Fruit fly (Drosophila melanogaster): ENCODE results near the gene CG1271.
A peak's percentile ranks its signal among the peaks of the same experiment; 100 is the strongest.

Gene CG1271

DNA sequence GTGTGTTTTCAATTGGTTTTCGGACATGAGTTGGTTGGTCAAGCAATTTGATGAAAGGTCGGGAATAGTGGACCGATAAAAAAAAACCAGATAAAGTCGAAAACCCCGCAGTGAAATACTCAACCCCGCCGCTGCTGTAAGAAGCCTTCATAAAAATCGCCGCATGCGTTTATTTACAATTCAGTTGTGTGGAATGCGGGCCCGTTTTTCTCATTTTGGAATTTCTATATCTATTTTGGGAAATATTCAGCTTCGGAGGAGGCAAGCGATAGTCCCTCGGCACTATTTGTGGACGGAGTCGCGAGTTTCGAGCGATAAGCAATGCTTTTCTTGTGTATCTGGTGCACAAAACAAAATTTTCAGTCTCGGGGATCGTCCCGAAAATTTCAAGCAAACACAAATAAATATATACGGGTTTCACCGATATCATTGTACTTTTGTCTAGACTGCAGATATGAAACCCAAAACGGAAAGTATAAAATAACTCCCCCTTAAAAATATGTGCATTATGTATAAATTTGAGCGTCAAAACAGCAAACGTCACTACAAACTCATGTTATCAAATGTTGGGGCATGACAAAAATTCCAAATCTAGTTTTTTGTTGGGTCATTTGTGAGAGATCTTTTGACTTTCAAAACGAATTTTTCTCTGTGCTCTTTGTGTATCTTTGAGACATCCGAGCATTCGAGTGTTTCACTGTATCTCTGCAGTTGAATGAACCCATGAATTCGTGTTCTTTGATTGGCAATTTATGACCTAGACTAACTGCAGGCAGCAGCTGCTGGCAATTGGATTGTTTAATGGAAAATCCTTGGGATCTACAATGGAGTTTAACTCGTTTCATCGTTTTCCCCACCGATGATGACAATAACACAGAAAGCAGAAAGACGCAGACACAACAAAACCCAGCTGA lies 6.9 kb downstream of the CG1271 start (continued):
- TF ChIP-seq CG43689 (GFP tag; IDR thresholded peaks at IDR 0.05): no peak
- no peak for TF ChIP-seq CG3281 (GFP tag; optimal IDR thresholded peaks at IDR 0.05)
- TF ChIP-seq CG1832 (GFP tag; optimal IDR thresholded peaks at IDR 0.05): no peak
- no peak for TF ChIP-seq CG11456 (GFP tag; IDR thresholded peaks at IDR 0.05)
- no peak for TF ChIP-seq CG11398 (GFP tag; optimal IDR thresholded peaks at IDR 0.05)
- TF ChIP-seq scrt (GFP tag; optimal IDR thresholded peaks at IDR 0.05): no peak
- TF ChIP-seq Dp (GFP tag; optimal IDR thresholded peaks at IDR 0.05): no peak
- TF ChIP-seq pb (GFP tag; optimal IDR thresholded peaks at IDR 0.05): no peak
- no peak for TF ChIP-seq CG13624 (GFP tag; optimal IDR thresholded peaks at IDR 0.05)
- TF ChIP-seq emc (GFP tag; optimal IDR thresholded peaks at IDR 0.05): no peak
- no peak; the same call in 3 of the 4 replicates for TF ChIP-seq chinmo (GFP tag; IDR thresholded peaks at IDR 0.05; ENCODE audit: partially characterized antibody)
- TF ChIP-seq CG12744 (GFP tag; optimal IDR thresholded peaks at IDR 0.05): no peak
- TF ChIP-seq Mad (GFP tag; optimal IDR thresholded peaks at IDR 0.05): no peak
- TF ChIP-seq fu2 (GFP tag; optimal IDR thresholded peaks at IDR 0.05): no peak
- no peak for TF ChIP-seq fru (optimal IDR thresholded peaks at IDR 0.05)
- peak; percentile 87 for TF ChIP-seq zf30C (GFP tag; optimal IDR thresholded peaks at IDR 0.05)
- no peak for TF ChIP-seq Eip74EF (GFP tag; optimal IDR thresholded peaks at IDR 0.05)
- TF ChIP-seq Dbx (GFP tag; IDR thresholded peaks at IDR 0.05): no peak
- no peak for TF ChIP-seq otp (GFP tag; IDR thresholded peaks at IDR 0.05)
- TF ChIP-seq CG32532 (GFP tag; IDR thresholded peaks at IDR 0.05): no peak
- TF ChIP-seq slbo (GFP tag; IDR thresholded peaks at IDR 0.05): no peak
- no peak for TF ChIP-seq CG17186 (GFP tag; optimal IDR thresholded peaks at IDR 0.05)
- no peak for TF ChIP-seq gsb (GFP tag; IDR thresholded peaks at IDR 0.05)
- TF ChIP-seq Dip2 (GFP tag; IDR thresholded peaks at IDR 0.05): no peak
- no peak for TF ChIP-seq CG7271 (tag; optimal IDR thresholded peaks at IDR 0.05)
- TF ChIP-seq CG31388 (GFP tag; optimal IDR thresholded peaks at IDR 0.05): no peak
- TF ChIP-seq CG18619 (GFP tag; optimal IDR thresholded peaks at IDR 0.05): no peak
- peak; percentile 51 for TF ChIP-seq crol (GFP tag; IDR thresholded peaks at IDR 0.05)
- TF ChIP-seq sna (GFP tag; IDR thresholded peaks at IDR 0.05; ENCODE audit: partially characterized antibody): no peak
- no peak for TF ChIP-seq Neu2 (GFP tag; optimal IDR thresholded peaks at IDR 0.05; ENCODE audit: borderline replicate concordance)
- no peak for TF ChIP-seq stwl (tag; optimal IDR thresholded peaks at IDR 0.05)
- no peak for TF ChIP-seq CG4820 (GFP tag; optimal IDR thresholded peaks at IDR 0.05)
- peak; percentile 20 for TF ChIP-seq CG10267 (tag; optimal IDR thresholded peaks at IDR 0.05)
- TF ChIP-seq CG34422 (GFP tag; IDR thresholded peaks at IDR 0.05): no peak
- no peak for TF ChIP-seq HLH4C (GFP tag; IDR thresholded peaks at IDR 0.05; ENCODE audit: partially characterized antibody)
- TF ChIP-seq pfk (GFP tag; optimal IDR thresholded peaks at IDR 0.05): no peak
- TF ChIP-seq CG2712 (tag; optimal IDR thresholded peaks at IDR 0.05): peak; percentile 62
- no peak for TF ChIP-seq Abd-B (GFP tag; optimal IDR thresholded peaks at IDR 0.05)
- no peak for TF ChIP-seq hb (GFP tag; IDR thresholded peaks at IDR 0.05; ENCODE audit: partially characterized antibody)
- peak; percentile 19 for TF ChIP-seq CG2875 (GFP tag; optimal IDR thresholded peaks at IDR 0.05)
- TF ChIP-seq bab2 (GFP tag; optimal IDR thresholded peaks at IDR 0.05): peak; percentile 42
- TF ChIP-seq cad (GFP tag; optimal IDR thresholded peaks at IDR 0.05): no peak
- TF ChIP-seq vvl (GFP tag; IDR thresholded peaks at IDR 0.05): 0 out of 2 replicates have a peak, but pooled peaks have one; percentile 9
- TF ChIP-seq luna (GFP tag; optimal IDR thresholded peaks at IDR 0.05): no peak
- no peak for TF ChIP-seq prd (optimal IDR thresholded peaks at IDR 0.05)
- no peak for TF ChIP-seq prd (GFP tag; IDR thresholded peaks at IDR 0.05)
- TF ChIP-seq CG18476 (GFP tag; optimal IDR thresholded peaks at IDR 0.05): no peak
- no peak for TF ChIP-seq CG13894 (tag; optimal IDR thresholded peaks at IDR 0.05)
- TF ChIP-seq pzg (GFP tag; optimal IDR thresholded peaks at IDR 0.05): no peak
